Worm (Caenorhabditis elegans): ENCODE results near the gene F58F12.3.

DNA sequence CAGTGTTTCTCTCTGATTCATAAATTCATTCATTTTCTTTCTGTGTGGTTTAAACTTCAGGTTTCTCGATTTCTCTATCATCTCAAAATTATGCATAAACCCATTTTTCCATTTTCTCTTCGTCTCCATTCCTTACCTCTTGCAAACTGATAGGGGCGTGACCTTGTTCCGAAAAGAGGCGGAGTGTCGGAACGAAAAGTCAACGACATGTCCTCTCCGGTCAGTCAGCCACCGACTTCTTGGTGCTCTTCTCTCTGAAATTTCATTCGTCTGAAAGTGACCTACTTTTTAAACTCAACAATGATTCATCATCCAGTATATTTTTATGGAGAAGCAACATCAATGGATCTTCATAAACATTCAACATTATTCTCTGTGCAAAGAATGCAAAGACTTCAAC is 10.2 kb downstream of the F58F12.3 start, which contains the start of gene F58F12.12:
- TF ChIP-seq ama-1 (optimal IDR thresholded peaks at IDR 0.05): no peak
- TF ChIP-seq jun-1 (tag; optimal IDR thresholded peaks at IDR 0.05): no peak
- no peak for TF ChIP-seq snpc-4 (tag; optimal IDR thresholded peaks at IDR 0.05)
- no peak for TF ChIP-seq gei-8 (GFP tag; optimal IDR thresholded peaks at IDR 0.05)
- TF ChIP-seq pha-4 (GFP tag; IDR thresholded peaks at IDR 0.05): no peak
- TF ChIP-seq pha-4 (tag; optimal IDR thresholded peaks at IDR 0.05): no peak
- TF ChIP-seq F37D6.2 (tag; optimal IDR thresholded peaks at IDR 0.05): no peak
- TF ChIP-seq nhr-48 (tag; optimal IDR thresholded peaks at IDR 0.05): no peak
- TF ChIP-seq mep-1 (tag; optimal IDR thresholded peaks at IDR 0.05): no peak
- TF ChIP-seq tra-1 (GFP tag; IDR thresholded peaks at IDR 0.05): no peak
- TF ChIP-seq pqm-1 (tag; optimal IDR thresholded peaks at IDR 0.05): no peak
- TF ChIP-seq ctbp-1 (GFP tag; IDR thresholded peaks at IDR 0.05): no peak
- no peak for TF ChIP-seq skn-1 (tag; optimal IDR thresholded peaks at IDR 0.05)
